Fruit fly (Drosophila melanogaster) whole organism, embryonic: ENCODE measurements around the gene Rpn11.

Experiments
- Aef1 ChIP-seq: fragments of 200-800 bp; sonication (Bioruptor generic); IDR thresholded peaks from 3 replicates; pipeline ENCODE4 v1.3.6; 2022; ENCODE audit warnings: missing biosample characterization, missing genetic modification characterization
- Atf-2 ChIP-seq: fragments of 200-800 bp; sonication (Bioruptor generic); optimal IDR thresholded peaks from 2 replicates; lab custom pipeline; 2016; ENCODE audit warnings: missing biosample characterization, missing genetic modification characterization
- Blimp-1 ChIP-seq: fragments of 200-800 bp; sonication (Bioruptor generic); optimal IDR thresholded peaks from 3 replicates; lab custom pipeline; 2018; ENCODE audit warnings: missing biosample characterization, missing genetic modification characterization, mild to moderate bottlenecking, moderate library complexity, missing genetic modification reagents
- BtbVII ChIP-seq: fragments of 200-800 bp; sonication (Bioruptor generic); optimal IDR thresholded peaks from 3 replicates; lab custom pipeline; 2017; ENCODE audit warnings: missing biosample characterization, mild to moderate bottlenecking, missing genetic modification characterization
- CG1024 ChIP-seq: fragments of 200-800 bp; sonication (Bioruptor generic); IDR thresholded peaks from 2 replicates; pipeline ENCODE4 v1.3.6; 2022; ENCODE audit warnings: missing biosample characterization, missing genetic modification characterization
- CG10267 ChIP-seq: fragments of 200-800 bp; sonication (Bioruptor generic); optimal IDR thresholded peaks from 2 replicates; lab custom pipeline; 2018; ENCODE audit warnings: missing biosample characterization, mild to moderate bottlenecking, missing genetic modification characterization, moderate library complexity
- CG11695 ChIP-seq: fragments of 200-800 bp; sonication (Bioruptor generic); IDR thresholded peaks from 3 replicates; pipeline ENCODE4 v1.3.6; 2022; ENCODE audit warnings: missing biosample characterization, missing genetic modification characterization
- CG12219 ChIP-seq: fragments of 200-800 bp; sonication (Bioruptor generic); optimal IDR thresholded peaks from 3 replicates; lab custom pipeline; 2018; ENCODE audit warnings: missing biosample characterization, mild to moderate bottlenecking, missing genetic modification characterization
- CG12769 ChIP-seq: fragments of 200-800 bp; sonication (Bioruptor generic); optimal IDR thresholded peaks from 2 replicates; lab custom pipeline; 2019; ENCODE audit warnings: missing biosample characterization, mild to moderate bottlenecking, missing genetic modification characterization, moderate library complexity
- CG17186 ChIP-seq: fragments of 200-800 bp; sonication (Bioruptor generic); optimal IDR thresholded peaks from 3 replicates; lab custom pipeline; 2017; ENCODE audit warnings: missing biosample characterization, missing genetic modification reagents, missing genetic modification characterization
- CG17328 ChIP-seq: fragments of 200-800 bp; sonication (Bioruptor generic); IDR thresholded peaks from 2 replicates; pipeline ENCODE4 v1.3.6; 2022; ENCODE audit warnings: missing biosample characterization, missing genetic modification characterization
- CG2120 ChIP-seq: fragments of 200-800 bp; sonication (Bioruptor generic); optimal IDR thresholded peaks from 3 replicates; lab custom pipeline; 2016; ENCODE audit warnings: missing biosample characterization, missing genetic modification characterization
- CG2199 ChIP-seq: fragments of 200-800 bp; sonication (Bioruptor generic); IDR thresholded peaks from 3 replicates; pipeline ENCODE4 v1.3.6; 2022; ENCODE audit warnings: missing biosample characterization, missing genetic modification characterization
- CG2875 ChIP-seq: fragments of 200-800 bp; sonication (Bioruptor generic); optimal IDR thresholded peaks from 2 replicates; lab custom pipeline; 2017; ENCODE audit warnings: missing biosample characterization, mild to moderate bottlenecking, missing genetic modification characterization, missing genetic modification reagents
- CG32532 ChIP-seq: fragments of 200-800 bp; sonication (Bioruptor generic); IDR thresholded peaks from 2 replicates; pipeline ENCODE4 v1.3.6; 2022; ENCODE audit warnings: missing biosample characterization, missing genetic modification characterization
- CG32767 ChIP-seq: fragments of 200-800 bp; sonication (Bioruptor generic); IDR thresholded peaks from 2 replicates; pipeline ENCODE4 v1.3.6; 2022; ENCODE audit warnings: missing biosample characterization, missing genetic modification characterization
- CG3407 ChIP-seq: fragments of 200-800 bp; sonication (Bioruptor generic); optimal IDR thresholded peaks from 2 replicates; lab custom pipeline; 2018; ENCODE audit warnings: missing biosample characterization, mild to moderate bottlenecking, missing genetic modification characterization
- CG34376 ChIP-seq: fragments of 200-800 bp; sonication (Bioruptor generic); optimal IDR thresholded peaks from 2 replicates; lab custom pipeline; 2018; ENCODE audit warnings: missing biosample characterization, mild to moderate bottlenecking, missing genetic modification characterization
- CG6813 ChIP-seq: fragments of 200-800 bp; sonication (Bioruptor generic); optimal IDR thresholded peaks from 2 replicates; lab custom pipeline; 2017; ENCODE audit warnings: missing biosample characterization, missing genetic modification characterization, mild to moderate bottlenecking, moderate library complexity, missing genetic modification reagents
- CG6854 ChIP-seq: fragments of 200-800 bp; sonication (Bioruptor generic); optimal IDR thresholded peaks from 3 replicates; lab custom pipeline; 2017; ENCODE audit warnings: missing biosample characterization, mild to moderate bottlenecking, missing genetic modification characterization
- CG7839 ChIP-seq: fragments of 200-800 bp; sonication (Bioruptor generic); optimal IDR thresholded peaks from 3 replicates; lab custom pipeline; 2018; ENCODE audit warnings: missing biosample characterization, mild to moderate bottlenecking, missing genetic modification characterization, moderate library complexity
- CG7987 ChIP-seq: fragments of 200-800 bp; sonication (Bioruptor generic); optimal IDR thresholded peaks from 2 replicates; lab custom pipeline; 2018; ENCODE audit warnings: missing biosample characterization, mild to moderate bottlenecking, missing genetic modification characterization, moderate library complexity
- CkIIα-i1 ChIP-seq: fragments of 200-800 bp; sonication (Bioruptor generic); IDR thresholded peaks from 2 replicates; pipeline ENCODE4 v1.3.6; 2022; ENCODE audit warnings: missing biosample characterization, missing genetic modification characterization
- Dip2 ChIP-seq: fragments of 200-800 bp; sonication (Bioruptor generic); IDR thresholded peaks from 2 replicates; pipeline ENCODE4 v1.3.6; 2022; ENCODE audit warnings: missing biosample characterization, missing genetic modification characterization
- Fer1 ChIP-seq: fragments of 200-800 bp; sonication (Bioruptor generic); optimal IDR thresholded peaks from 2 replicates; lab custom pipeline; 2017; ENCODE audit warnings: missing biosample characterization, mild to moderate bottlenecking, missing genetic modification characterization
- Fer3 ChIP-seq: fragments of 200-800 bp; sonication (Bioruptor generic); optimal IDR thresholded peaks from 2 replicates; lab custom pipeline; 2018; ENCODE audit warnings: missing biosample characterization, mild to moderate bottlenecking, missing genetic modification characterization, moderate library complexity
- H2.0 ChIP-seq: fragments of 200-800 bp; sonication (Bioruptor generic); IDR thresholded peaks from 2 replicates; pipeline ENCODE4 v1.3.6; 2022; ENCODE audit warnings: missing biosample characterization, missing genetic modification characterization
- HLH3B ChIP-seq: fragments of 200-800 bp; sonication (Bioruptor generic); IDR thresholded peaks from 2 replicates; pipeline ENCODE4 v1.3.6; 2022; ENCODE audit warnings: missing biosample characterization, missing genetic modification characterization
- MBD-R2 ChIP-seq: fragments of 200-800 bp; sonication (Bioruptor generic); IDR thresholded peaks from 2 replicates; pipeline ENCODE4 v1.3.6; 2022; ENCODE audit warnings: missing biosample characterization, missing genetic modification characterization
- Med ChIP-seq: fragments of 200-800 bp; sonication (Bioruptor generic); peaks from one replicate; lab custom pipeline; 2016; ENCODE audit warnings: missing biosample characterization, missing genetic modification characterization, mild to moderate bottlenecking, inconsistent platforms, moderate library complexity
- Meics ChIP-seq: fragments of 200-800 bp; sonication (Bioruptor generic); optimal IDR thresholded peaks from 2 replicates; lab custom pipeline; 2017; ENCODE audit warnings: missing biosample characterization, mild to moderate bottlenecking, missing genetic modification characterization
- Mes4 ChIP-seq: fragments of 200-800 bp; sonication (Bioruptor generic); optimal IDR thresholded peaks from 2 replicates; lab custom pipeline; 2016; ENCODE audit warnings: missing biosample characterization, missing genetic modification characterization
- Oli ChIP-seq: fragments of 200-800 bp; sonication (Bioruptor generic); optimal IDR thresholded peaks from 2 replicates; lab custom pipeline; 2018; ENCODE audit warnings: missing biosample characterization, mild to moderate bottlenecking, missing genetic modification characterization, moderate library complexity
- Taf1 ChIP-seq: fragments of 200-800 bp; sonication (Bioruptor generic); IDR thresholded peaks from 2 replicates; pipeline ENCODE4 v1.3.6; 2022; ENCODE audit warnings: missing biosample characterization, missing genetic modification characterization
- Usf ChIP-seq: fragments of 200-800 bp; sonication (Bioruptor generic); optimal IDR thresholded peaks from 2 replicates; lab custom pipeline; 2017; ENCODE audit warnings: missing genotype, missing biosample characterization, missing genetic modification characterization
- bcd ChIP-seq: fragments of 200-800 bp; sonication (Bioruptor generic); optimal IDR thresholded peaks from 2 replicates; lab custom pipeline; 2017; ENCODE audit warnings: missing biosample characterization, mild to moderate bottlenecking, missing genetic modification characterization
- bsh ChIP-seq, 2 experiments: fragments of 200-800 bp; sonication (Bioruptor generic); optimal IDR thresholded peaks; 2 replicates each; lab custom pipeline; 2017 to 2018; ENCODE audit warnings: mild to moderate bottlenecking in 2 of 2, missing biosample characterization in 2 of 2, missing genetic modification characterization in 2 of 2, moderate library complexity in 1 of 2
- ci ChIP-seq: fragments of 200-800 bp; sonication (Bioruptor generic); IDR thresholded peaks from 3 replicates; pipeline ENCODE4 v1.3.6; 2022; ENCODE audit warnings: missing biosample characterization, missing genetic modification characterization
- ewg ChIP-seq: fragments of 200-800 bp; sonication (Bioruptor generic); optimal IDR thresholded peaks from 3 replicates; lab custom pipeline; 2017; ENCODE audit warnings: mild to moderate bottlenecking, missing biosample characterization, missing genetic modification reagents, missing genetic modification characterization
- fu2 ChIP-seq: fragments of 200-800 bp; sonication (Bioruptor generic); optimal IDR thresholded peaks from 2 replicates; lab custom pipeline; 2016; ENCODE audit warnings: missing biosample characterization, missing genetic modification characterization
- gsb ChIP-seq: fragments of 200-800 bp; sonication (Bioruptor generic); IDR thresholded peaks from 2 replicates; pipeline ENCODE4 v1.3.6; 2022; ENCODE audit warnings: missing biosample characterization, missing genetic modification characterization
- gsb-n ChIP-seq: fragments of 200-800 bp; sonication (Bioruptor generic); optimal IDR thresholded peaks from 3 replicates; lab custom pipeline; 2018; ENCODE audit warnings: missing biosample characterization, mild to moderate bottlenecking, missing genetic modification characterization
- ken ChIP-seq: fragments of 200-800 bp; sonication (Bioruptor generic); IDR thresholded peaks from 3 replicates; pipeline ENCODE4 v1.3.6; 2022; ENCODE audit warnings: missing biosample characterization, missing genetic modification characterization
- lab ChIP-seq: fragments of 200-800 bp; sonication (Bioruptor generic); optimal IDR thresholded peaks from 3 replicates; lab custom pipeline; 2017; ENCODE audit warnings: missing biosample characterization, missing genetic modification characterization, mild to moderate bottlenecking, moderate library complexity, missing genetic modification reagents
- nau ChIP-seq: fragments of 200-800 bp; sonication (Bioruptor generic); optimal IDR thresholded peaks from 3 replicates; lab custom pipeline; 2017; ENCODE audit warnings: missing biosample characterization, mild to moderate bottlenecking, missing genetic modification characterization, missing genetic modification reagents
- pan ChIP-seq, 4 experiments: fragments of >200 bp in 3 of 4; fragments of 200-800 bp in 1 of 4; sonication (Bioruptor generic) in 1 of 4; optimal IDR thresholded peaks in 3 of 4; IDR thresholded peaks in 1 of 4; 2 replicates each; pipeline versions ENCODE4 v1.3.6 to Lab custom; 2017 to 2022; ENCODE audit warnings: missing biosample characterization in 2 of 4, missing genetic modification characterization in 2 of 4, mixed read lengths in 1 of 4
- pho ChIP-seq: fragments of 200-800 bp; sonication (Bioruptor generic); optimal IDR thresholded peaks from 2 replicates; lab custom pipeline; 2016; ENCODE audit warnings: missing biosample characterization, missing genetic modification characterization
- schlank ChIP-seq: fragments of 200-800 bp; sonication (Bioruptor generic); optimal IDR thresholded peaks from 2 replicates; lab custom pipeline; 2018; ENCODE audit warnings: missing biosample characterization, mild to moderate bottlenecking, missing genetic modification characterization

Gene Rpn11

dm6 chr2L:5043495-5044146 lies 16.0 kb downstream of the Rpn11 start (continued):
- TF ChIP-seq CG17186 (GFP tag; lab: Kevin White, UChicago) = no peak
- TF ChIP-seq MBD-R2 (GFP tag; lab: Robert Waterston, UW) = peak; percentile 24; the same call in 1 of the 2 replicates
- TF ChIP-seq ewg (GFP tag; lab: Kevin White, UChicago) = peak; percentile 37
- TF ChIP-seq CG17328 (GFP tag; lab: Robert Waterston, UW) = 0 out of 2 replicates have a peak, but pooled peaks have one; percentile 42
- no peak for TF ChIP-seq CG1024 (GFP tag; lab: Robert Waterston, UW)
- TF ChIP-seq Taf1 = 0 out of 2 replicates have a peak, but pooled peaks have one; percentile 18
- TF ChIP-seq Aef1 (GFP tag; lab: Robert Waterston, UW) = peak; percentile 25; the same call in 1 of the 3 replicates
- TF ChIP-seq ci (GFP tag; lab: Robert Waterston, UW) = peak; percentile 56
- TF ChIP-seq CG7839 (tag; lab: Kevin White, UChicago) = peak; percentile 65
- peak; percentile 50 for TF ChIP-seq Meics (GFP tag; lab: Kevin White, UChicago)
- no peak for TF ChIP-seq Usf (GFP tag; lab: Kevin White, UChicago)
- peak; percentile 53; the same call in 1 of the 2 replicates for TF ChIP-seq CG32532 (GFP tag; lab: Robert Waterston, UW)
- peak; percentile 23 for TF ChIP-seq pho (GFP tag; lab: Kevin White, UChicago)
- peak; percentile 65 for TF ChIP-seq lab (GFP tag; lab: Kevin White, UChicago)
- peak; percentile 14 for TF ChIP-seq Blimp-1
- TF ChIP-seq Mes4 (GFP tag; lab: Kevin White, UChicago) = no peak
- TF ChIP-seq CG6854 (GFP tag; lab: Kevin White, UChicago) = no peak
- no peak for TF ChIP-seq CG3407 (GFP tag; lab: Kevin White, UChicago)
- no peak for TF ChIP-seq nau (GFP tag; lab: Kevin White, UChicago)
- no peak for TF ChIP-seq pan (optimal IDR thresholded peaks at IDR 0.05; lab: Kevin White, UChicago)
- peak in 1 of 2 experiments; percentile 62 for TF ChIP-seq pan (GFP tag; optimal IDR thresholded peaks at IDR 0.05 in 1 of 2, IDR thresholded peaks at IDR 0.05 in 1 of 2)
- TF ChIP-seq CG2199 (GFP tag; lab: Robert Waterston, UW) = no peak
- 0 out of 3 replicates have a peak, but pooled peaks have one; percentile 35 for TF ChIP-seq ken (GFP tag; lab: Robert Waterston, UW)
- peak; percentile 62 for TF ChIP-seq CG11695 (GFP tag; lab: Robert Waterston, UW)
- peak; percentile 49 for TF ChIP-seq BtbVII (GFP tag; lab: Kevin White, UChicago)
- peak; percentile 6 for TF ChIP-seq schlank (tag; lab: Kevin White, UChicago)
- TF ChIP-seq CG10267 = no peak
- TF ChIP-seq CkIIα-i1 (GFP tag; lab: Robert Waterston, UW) = no peak
- TF ChIP-seq Atf-2 = no peak
- TF ChIP-seq gsb = peak; percentile 50
- TF ChIP-seq Fer1 (GFP tag; lab: Kevin White, UChicago) = peak; percentile 17
- TF ChIP-seq Dip2 = no peak
- TF ChIP-seq Fer3 (tag; lab: Kevin White, UChicago) = peak; percentile 19
- peak; percentile 44 for TF ChIP-seq bcd (GFP tag; lab: Kevin White, UChicago)
- TF ChIP-seq HLH3B (GFP tag; lab: Robert Waterston, UW) = peak; percentile 43; the same call in 1 of the 2 replicates
- peak; percentile 17 to 33 for TF ChIP-seq bsh (GFP tag; optimal IDR thresholded peaks at IDR 0.05; lab: Kevin White, UChicago)
- TF ChIP-seq CG7987 = no peak
- 0 out of 2 replicates have a peak, but pooled peaks have one; percentile 31 for TF ChIP-seq CG32767 (GFP tag; lab: Robert Waterston, UW)
- peak; percentile 76 for TF ChIP-seq Med (GFP tag; lab: Kevin White, UChicago)
- TF ChIP-seq CG34376 (GFP tag; lab: Kevin White, UChicago) = no peak
- peak; percentile 2 for TF ChIP-seq CG6813 (GFP tag; lab: Kevin White, UChicago)
- peak; percentile 53 for TF ChIP-seq Oli (tag; lab: Kevin White, UChicago)
- TF ChIP-seq CG12769 (tag; lab: Kevin White, UChicago) = peak; percentile 8
- TF ChIP-seq CG2120 (GFP tag; lab: Kevin White, UChicago) = peak; percentile 53
- TF ChIP-seq CG12219 (GFP tag; lab: Kevin White, UChicago) = no peak
- TF ChIP-seq fu2 (GFP tag; lab: Kevin White, UChicago) = peak; percentile 4
- no peak for TF ChIP-seq CG2875 (GFP tag; lab: Kevin White, UChicago)
- TF ChIP-seq H2.0 (GFP tag; lab: Robert Waterston, UW) = 0 out of 2 replicates have a peak, but pooled peaks have one; percentile 23
- TF ChIP-seq gsb-n (tag; lab: Kevin White, UChicago) = peak; percentile 20
